Fruit fly (Drosophila melanogaster) Kc167 (cell line): Measurements from ENCODE around the gene sbr.

Experiments
- Myc ChIP-seq: fragments of >200 bp; optimal IDR thresholded peaks from 2 replicates; lab custom pipeline; 2017; ENCODE audit warnings: missing external identifiers
- Sin3A ChIP-seq: fragments of >200 bp; optimal IDR thresholded peaks from 2 replicates; lab custom pipeline; 2018; ENCODE audit warnings: missing external identifiers
- h ChIP-seq: fragments of >200 bp; optimal IDR thresholded peaks from 3 replicates; lab custom pipeline; 2018; ENCODE audit warnings: missing external identifiers
- insv ChIP-seq: fragments of >200 bp; optimal IDR thresholded peaks from 3 replicates; lab custom pipeline; 2018; ENCODE audit warnings: missing external identifiers
- psq ChIP-seq: fragments of >200 bp; optimal IDR thresholded peaks from 2 replicates; lab custom pipeline; 2017; ENCODE audit warnings: missing external identifiers
- ttk ChIP-seq: sonication (Bioruptor generic); optimal IDR thresholded peaks from 2 replicates; lab custom pipeline; 2017; ENCODE audit warnings: missing external identifiers

The sbr gene

DNA sequence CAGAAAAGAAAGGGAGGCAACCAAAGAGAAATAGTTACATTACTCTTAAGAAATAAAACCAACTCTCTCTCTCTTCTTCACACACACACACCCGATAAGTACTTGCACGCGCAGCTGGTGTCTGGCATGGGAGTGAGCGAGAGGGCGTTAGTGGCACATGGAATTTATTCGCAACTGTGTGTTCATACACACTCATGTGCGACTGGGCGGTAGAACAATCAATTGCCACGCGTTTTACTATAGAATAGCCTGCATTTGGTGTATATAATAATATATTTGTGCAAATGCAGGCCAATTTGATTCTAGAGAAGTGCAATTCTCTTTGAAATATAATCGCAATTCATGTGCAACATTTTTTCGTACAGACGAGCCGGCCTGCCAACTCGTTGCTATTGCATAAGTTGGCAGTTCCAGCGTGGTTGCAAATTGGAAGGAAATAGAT lies 61.0 kb downstream of the sbr start:
- TF ChIP-seq insv (no peak), Myc (lab: Kevin White, UChicago) (no peak), h (lab: Kevin White, UChicago) (no peak)

DNA sequence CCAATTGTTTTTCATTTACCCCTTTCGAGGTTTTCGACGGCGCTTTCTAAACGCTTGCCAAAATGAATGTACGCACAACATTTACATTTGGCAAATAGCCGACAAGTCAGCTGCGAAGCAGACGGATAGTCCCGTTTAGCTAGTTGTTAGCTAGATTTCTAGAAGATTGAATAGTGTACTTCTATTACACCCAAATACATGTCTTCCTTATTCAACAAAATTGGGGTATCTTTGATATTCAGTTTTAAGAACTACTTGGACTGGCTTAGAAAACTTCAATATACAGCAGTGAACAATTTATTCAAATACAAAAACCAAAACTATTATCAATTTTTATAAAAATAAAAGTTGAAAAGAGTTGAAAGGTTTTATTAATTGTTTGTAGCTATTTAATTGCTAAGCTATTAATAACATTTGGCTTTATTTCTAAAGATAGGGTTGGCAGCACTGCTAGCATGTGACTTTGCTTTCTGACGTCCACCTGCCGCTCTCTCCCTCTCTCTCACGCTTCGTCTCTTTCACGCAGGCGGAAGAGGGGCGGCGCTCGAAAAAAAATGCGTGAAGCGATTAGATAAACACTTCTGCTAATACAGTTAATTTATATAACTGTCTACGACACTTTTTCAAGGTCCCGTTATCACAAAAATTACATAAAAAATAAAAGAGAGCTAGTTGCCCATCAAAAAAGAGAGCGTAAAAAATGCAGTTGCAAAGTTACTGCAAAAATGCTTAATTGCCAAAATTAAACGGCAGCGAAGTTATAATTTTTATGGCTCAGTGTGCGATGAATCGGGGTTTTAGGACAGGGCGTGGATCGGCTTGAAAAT lies 61.9 kb downstream of the sbr start:
- TF ChIP-seq insv (no peak), h (lab: Kevin White, UChicago) (no peak)

DNA sequence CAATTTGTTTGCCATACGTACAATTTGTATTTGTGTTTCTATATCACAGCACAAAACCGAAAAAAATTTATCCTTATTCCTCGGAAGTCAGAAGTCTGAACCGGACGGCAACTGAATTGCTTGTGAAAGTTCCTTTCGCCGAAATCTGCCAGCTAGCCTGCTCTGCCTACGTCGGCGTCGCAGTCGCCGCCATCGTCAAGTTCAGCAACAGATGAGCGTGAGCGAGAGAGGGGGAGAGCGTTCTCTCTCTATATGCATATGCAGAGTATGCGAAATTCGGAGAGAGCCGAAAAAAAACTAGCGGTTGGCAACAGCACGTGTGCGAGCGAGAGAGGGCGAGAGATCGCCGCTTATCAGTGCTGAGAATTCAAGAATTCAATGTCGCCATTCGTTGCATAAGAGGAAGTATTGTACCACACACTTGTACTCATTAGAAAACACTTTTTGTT lies 62.5 kb downstream of the sbr start:
- TF ChIP-seq Sin3A (no peak), Myc (lab: Kevin White, UChicago) (no peak), ttk (no peak), h (lab: Kevin White, UChicago) (no peak), psq (lab: Kevin White, UChicago) (no peak), insv (no peak)

dm6 chrX:10783374-10784064 lies 63.4 kb downstream of the sbr start:
- no peak for TF ChIP-seq h (lab: Kevin White, UChicago)
- TF ChIP-seq Myc (lab: Kevin White, UChicago), result no peak
- no peak for TF ChIP-seq Sin3A
- no peak for TF ChIP-seq ttk
- no peak for TF ChIP-seq psq (lab: Kevin White, UChicago)
- TF ChIP-seq insv, result no peak
